Fruit fly (Drosophila melanogaster) whole organism, embryonic: ENCODE results near the gene GILT3.

Experiments
- Ada2b ChIP-seq: fragments of 200-800 bp; sonication (Bioruptor generic); IDR thresholded peaks from 2 replicates; pipeline ENCODE4 v1.3.6; 2022; ENCODE audit warnings: missing biosample characterization, missing genetic modification characterization
- BEAF-32 ChIP-seq: fragments of 200-800 bp; sonication (Bioruptor generic); optimal IDR thresholded peaks from 3 replicates; lab custom pipeline; 2017; ENCODE audit warnings: missing biosample characterization, missing genetic modification characterization, mild to moderate bottlenecking, moderate library complexity, missing genetic modification reagents
- CG12299 ChIP-seq: fragments of 200-800 bp; sonication (Bioruptor generic); optimal IDR thresholded peaks from 2 replicates; lab custom pipeline; 2018; ENCODE audit warnings: missing biosample characterization, mild to moderate bottlenecking, missing genetic modification characterization
- CG12659 ChIP-seq: fragments of 200-800 bp; sonication (Bioruptor generic); optimal IDR thresholded peaks from 3 replicates; lab custom pipeline; 2017; ENCODE audit warnings: mild to moderate bottlenecking, missing biosample characterization, missing genetic modification reagents, missing genetic modification characterization
- CG15269 ChIP-seq: fragments of 200-800 bp; sonication (Bioruptor generic); optimal IDR thresholded peaks from 2 replicates; lab custom pipeline; 2018; ENCODE audit warnings: missing biosample characterization, mild to moderate bottlenecking, missing genetic modification characterization, moderate library complexity
- CG15514 ChIP-seq: fragments of 200-800 bp; sonication (Bioruptor generic); optimal IDR thresholded peaks from 3 replicates; lab custom pipeline; 2017; ENCODE audit warnings: missing biosample characterization, missing genetic modification characterization, mild to moderate bottlenecking, moderate library complexity, missing genetic modification reagents
- CG15601 ChIP-seq: fragments of 200-800 bp; sonication (Bioruptor generic); optimal IDR thresholded peaks from 3 replicates; lab custom pipeline; 2019; ENCODE audit warnings: missing biosample characterization, mild to moderate bottlenecking, missing genetic modification characterization, moderate library complexity
- CG16779 ChIP-seq: fragments of 200-800 bp; sonication (Bioruptor generic); IDR thresholded peaks from 2 replicates; pipeline ENCODE4 v1.3.6; 2022; ENCODE audit warnings: missing biosample characterization, missing genetic modification characterization
- CG16815 ChIP-seq: fragments of 200-800 bp; sonication (Bioruptor generic); optimal IDR thresholded peaks from 3 replicates; lab custom pipeline; 2017; ENCODE audit warnings: missing biosample characterization, mild to moderate bottlenecking, missing genetic modification characterization
- CG16863 ChIP-seq: fragments of 200-800 bp; sonication (Bioruptor generic); optimal IDR thresholded peaks from 3 replicates; lab custom pipeline; 2016; ENCODE audit warnings: missing biosample characterization, missing genetic modification characterization
- CG17359 ChIP-seq: fragments of 200-800 bp; sonication (Bioruptor generic); optimal IDR thresholded peaks from 3 replicates; lab custom pipeline; 2018; ENCODE audit warnings: missing biosample characterization, mild to moderate bottlenecking, missing genetic modification characterization, moderate library complexity
- CG2116 ChIP-seq: fragments of 200-800 bp; sonication (Bioruptor generic); optimal IDR thresholded peaks from 3 replicates; lab custom pipeline; 2018; ENCODE audit warnings: missing biosample characterization, mild to moderate bottlenecking, missing genetic modification characterization
- CG2889 ChIP-seq: fragments of 200-800 bp; sonication (Bioruptor generic); IDR thresholded peaks from 3 replicates; pipeline ENCODE4 v1.3.6; 2022; ENCODE audit warnings: missing biosample characterization, missing genetic modification characterization
- CG31441 ChIP-seq: fragments of 200-800 bp; sonication (Bioruptor generic); IDR thresholded peaks from 2 replicates; pipeline ENCODE4 v1.3.6; 2022; ENCODE audit warnings: missing biosample characterization, missing genetic modification characterization
- CG3163 ChIP-seq: fragments of 200-800 bp; sonication (Bioruptor generic); optimal IDR thresholded peaks from 3 replicates; lab custom pipeline; 2016; ENCODE audit warnings: missing biosample characterization, missing genetic modification characterization
- CG34376 ChIP-seq: fragments of 200-800 bp; sonication (Bioruptor generic); optimal IDR thresholded peaks from 2 replicates; lab custom pipeline; 2018; ENCODE audit warnings: missing biosample characterization, mild to moderate bottlenecking, missing genetic modification characterization
- CG4360 ChIP-seq: fragments of 200-800 bp; sonication (Bioruptor generic); IDR thresholded peaks from 2 replicates; pipeline ENCODE4 v1.3.6; 2022; ENCODE audit warnings: missing biosample characterization, missing genetic modification characterization
- CG4617 ChIP-seq: fragments of 200-800 bp; sonication (Bioruptor generic); optimal IDR thresholded peaks from 3 replicates; lab custom pipeline; 2016; ENCODE audit warnings: missing biosample characterization, missing genetic modification characterization, borderline replicate concordance
- CG7928 ChIP-seq: fragments of 200-800 bp; sonication (Bioruptor generic); optimal IDR thresholded peaks from 2 replicates; lab custom pipeline; 2017; ENCODE audit warnings: missing biosample characterization, mild to moderate bottlenecking, missing genetic modification characterization
- CG9727 ChIP-seq: fragments of 200-800 bp; sonication (Bioruptor generic); optimal IDR thresholded peaks from 3 replicates; lab custom pipeline; 2017; ENCODE audit warnings: missing biosample characterization, mild to moderate bottlenecking, missing genetic modification characterization
- CG9797 ChIP-seq: fragments of 200-800 bp; sonication (Bioruptor generic); optimal IDR thresholded peaks from 3 replicates; lab custom pipeline; 2018; ENCODE audit warnings: missing biosample characterization, mild to moderate bottlenecking, missing genetic modification characterization
- CTCF ChIP-seq: fragments of 200-800 bp; sonication (Bioruptor generic); optimal IDR thresholded peaks from 2 replicates; lab custom pipeline; 2017; ENCODE audit warnings: missing biosample characterization, mild to moderate bottlenecking, missing genetic modification characterization, moderate library complexity
- Dp ChIP-seq: fragments of 200-800 bp; sonication (Bioruptor generic); optimal IDR thresholded peaks from 2 replicates; lab custom pipeline; 2018; ENCODE audit warnings: missing biosample characterization, mild to moderate bottlenecking, missing genetic modification characterization, moderate library complexity
- E2f2 ChIP-seq: fragments of 200-800 bp; sonication (Bioruptor generic); IDR thresholded peaks from 2 replicates; pipeline ENCODE4 v1.3.6; 2022; ENCODE audit warnings: missing biosample characterization, missing genetic modification characterization
- Ets65A ChIP-seq: fragments of 200-800 bp; sonication (Bioruptor generic); peaks from one replicate; lab custom pipeline; 2016; ENCODE audit warnings: missing biosample characterization, missing genetic modification characterization
- HmgZ ChIP-seq: fragments of 200-800 bp; sonication (Bioruptor generic); optimal IDR thresholded peaks from 2 replicates; lab custom pipeline; 2018; ENCODE audit warnings: missing biosample characterization, mild to moderate bottlenecking, missing genetic modification characterization
- Lpt ChIP-seq: fragments of >200 bp; optimal IDR thresholded peaks from 2 replicates; lab custom pipeline; 2018; ENCODE audit warnings: missing biosample characterization, missing genetic modification characterization
- MBD-R2 ChIP-seq: fragments of 200-800 bp; sonication (Bioruptor generic); IDR thresholded peaks from 2 replicates; pipeline ENCODE4 v1.3.6; 2022; ENCODE audit warnings: missing biosample characterization, missing genetic modification characterization
- MESR4 ChIP-seq: fragments of 200-800 bp; sonication (Bioruptor generic); optimal IDR thresholded peaks from 2 replicates; lab custom pipeline; 2018; ENCODE audit warnings: missing biosample characterization, mild to moderate bottlenecking, missing genetic modification characterization, moderate library complexity
- Myb ChIP-seq: fragments of 200-800 bp; sonication (Bioruptor generic); optimal IDR thresholded peaks from 2 replicates; lab custom pipeline; 2016; ENCODE audit warnings: missing biosample characterization, missing genetic modification characterization
- Ptx1 ChIP-seq: fragments of 200-800 bp; sonication (Bioruptor generic); IDR thresholded peaks from 2 replicates; pipeline ENCODE4 v1.3.6; 2022; ENCODE audit warnings: missing biosample characterization, missing genetic modification characterization
- Sry-β ChIP-seq: fragments of 200-800 bp; sonication (Bioruptor generic); optimal IDR thresholded peaks from 2 replicates; lab custom pipeline; 2018; ENCODE audit warnings: missing biosample characterization, mild to moderate bottlenecking, missing genetic modification characterization, moderate library complexity
- YL-1 ChIP-seq: fragments of 200-800 bp; sonication (Bioruptor generic); optimal IDR thresholded peaks from 3 replicates; lab custom pipeline; 2017; ENCODE audit warnings: missing biosample characterization, mild to moderate bottlenecking, missing genetic modification characterization
- bigmax ChIP-seq: fragments of 200-800 bp; sonication (Bioruptor generic); optimal IDR thresholded peaks from 2 replicates; lab custom pipeline; 2018; ENCODE audit warnings: missing biosample characterization, mild to moderate bottlenecking, missing genetic modification characterization
- chinmo ChIP-seq: fragments of 200-800 bp; sonication (Bioruptor generic); IDR thresholded peaks from 4 replicates; pipeline ENCODE4 v1.3.6; 2022; ENCODE audit warnings: missing biosample characterization, missing genetic modification characterization; ENCODE audit not compliant: partially characterized antibody
- chn ChIP-seq: fragments of 200-800 bp; sonication (Bioruptor generic); optimal IDR thresholded peaks from 2 replicates; lab custom pipeline; 2016; ENCODE audit warnings: missing biosample characterization, missing genetic modification characterization
- dan ChIP-seq: fragments of 200-800 bp; sonication (Bioruptor generic); IDR thresholded peaks from 2 replicates; pipeline ENCODE4 v1.3.6; 2022; ENCODE audit warnings: missing biosample characterization, missing genetic modification characterization
- disco-r ChIP-seq: fragments of 200-800 bp; sonication (Bioruptor generic); optimal IDR thresholded peaks from 2 replicates; lab custom pipeline; 2016; ENCODE audit warnings: missing biosample characterization, missing genetic modification characterization
- hkb ChIP-seq, 2 experiments: fragments of 200-800 bp in 1 of 2; fragments of >200 bp in 1 of 2; sonication (Bioruptor generic) in 1 of 2; IDR thresholded peaks in 1 of 2; optimal IDR thresholded peaks in 1 of 2; 2 replicates each; pipeline versions ENCODE4 v1.3.6 to Lab custom; 2017 to 2022; ENCODE audit warnings: missing biosample characterization in 1 of 2, missing genetic modification characterization in 1 of 2
- onecut ChIP-seq: fragments of 200-800 bp; sonication (Bioruptor generic); IDR thresholded peaks from 2 replicates; pipeline ENCODE4 v1.3.6; 2022; ENCODE audit warnings: missing biosample characterization, missing genetic modification characterization
- pita ChIP-seq: fragments of 200-800 bp; sonication (Bioruptor generic); optimal IDR thresholded peaks from 2 replicates; lab custom pipeline; 2017; ENCODE audit warnings: missing biosample characterization, mild to moderate bottlenecking, missing genetic modification characterization
- prd ChIP-seq, 3 experiments: fragments of >200 bp in 2 of 3; fragments of 200-800 bp in 1 of 3; sonication (Bioruptor generic) in 1 of 3; optimal IDR thresholded peaks in 2 of 3; IDR thresholded peaks in 1 of 3; 2 replicates in 2 of 3; 3 replicates in 1 of 3; pipeline versions ENCODE4 v1.3.6 to Lab custom; 2017 to 2022; ENCODE audit warnings: missing biosample characterization in 1 of 3, missing genetic modification characterization in 1 of 3
- pzg ChIP-seq: fragments of 200-800 bp; sonication (Bioruptor generic); optimal IDR thresholded peaks from 3 replicates; lab custom pipeline; 2018; ENCODE audit warnings: missing biosample characterization, mild to moderate bottlenecking, missing genetic modification characterization, moderate library complexity
- sima ChIP-seq: fragments of 200-800 bp; sonication (Bioruptor generic); optimal IDR thresholded peaks from 2 replicates; lab custom pipeline; 2016; ENCODE audit warnings: missing biosample characterization, missing genetic modification characterization
- stwl ChIP-seq: fragments of 200-800 bp; sonication (Bioruptor generic); optimal IDR thresholded peaks from 3 replicates; lab custom pipeline; 2018; ENCODE audit warnings: missing biosample characterization, mild to moderate bottlenecking, missing genetic modification characterization, moderate library complexity
- trem ChIP-seq: fragments of 200-800 bp; optimal IDR thresholded peaks from 3 replicates; lab custom pipeline; 2019; ENCODE audit warnings: missing biosample characterization, mild to moderate bottlenecking, missing genetic modification characterization, moderate library complexity
- wor ChIP-seq: fragments of 200-800 bp; sonication (Bioruptor generic); IDR thresholded peaks from 2 replicates; pipeline ENCODE4 v1.3.6; 2022; ENCODE audit warnings: missing biosample characterization, missing genetic modification characterization

The GILT3 gene

DNA sequence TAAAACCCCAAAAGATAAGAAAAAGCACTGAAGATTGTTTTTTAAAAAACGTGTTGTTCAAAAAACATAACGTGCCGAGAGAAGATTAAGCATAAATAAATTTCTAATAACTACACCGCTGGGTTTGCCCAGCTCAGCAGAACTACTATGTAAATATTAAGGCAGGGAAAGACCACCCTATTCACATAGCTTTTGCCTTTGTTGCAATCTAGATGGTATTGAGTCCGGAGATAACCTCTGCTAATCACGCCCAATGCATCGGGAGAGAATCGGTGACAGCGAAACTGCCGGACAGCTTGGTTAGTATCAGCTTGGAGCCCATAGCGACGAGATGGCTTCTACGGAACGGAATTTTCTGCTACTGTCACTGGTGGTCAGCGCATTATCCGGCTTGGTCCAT lies 8.8 kb downstream of the GILT3 start, which contains the start of gene SPE:
SPE (plus strand) TSS at position 301 of the 400 bp plus-strand sequence.
- peak; percentile 9 for TF ChIP-seq CG34376
- no peak for TF ChIP-seq prd (optimal IDR thresholded peaks at IDR 0.05; lab: Kevin White, UChicago)
- TF ChIP-seq prd (GFP tag; IDR thresholded peaks at IDR 0.05; lab: Robert Waterston, UW): no peak

DNA sequence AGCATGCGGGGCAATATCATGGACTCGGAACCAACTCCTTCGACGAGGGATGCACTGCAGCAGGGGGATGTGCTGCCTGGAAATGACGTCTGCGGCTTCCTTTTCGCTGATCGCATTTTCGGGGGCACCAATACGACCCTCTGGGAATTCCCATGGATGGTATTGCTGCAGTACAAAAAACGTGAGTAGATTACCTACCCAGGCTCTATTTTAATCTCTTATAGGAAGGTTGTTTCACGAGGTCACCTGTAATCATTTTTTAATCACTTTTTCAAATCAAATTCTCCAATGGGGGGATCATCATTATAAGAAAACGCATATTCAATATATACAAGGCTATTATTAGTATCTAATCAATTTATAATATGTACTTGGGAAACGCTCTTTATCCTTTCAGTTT lies 9.8 kb downstream of the GILT3 start:
- no peak for TF ChIP-seq CG16779 (GFP tag; lab: Robert Waterston, UW)
- TF ChIP-seq Ets65A (GFP tag; lab: Kevin White, UChicago): peak; percentile 70
- TF ChIP-seq, all 482 proteins: peak for 1

DNA sequence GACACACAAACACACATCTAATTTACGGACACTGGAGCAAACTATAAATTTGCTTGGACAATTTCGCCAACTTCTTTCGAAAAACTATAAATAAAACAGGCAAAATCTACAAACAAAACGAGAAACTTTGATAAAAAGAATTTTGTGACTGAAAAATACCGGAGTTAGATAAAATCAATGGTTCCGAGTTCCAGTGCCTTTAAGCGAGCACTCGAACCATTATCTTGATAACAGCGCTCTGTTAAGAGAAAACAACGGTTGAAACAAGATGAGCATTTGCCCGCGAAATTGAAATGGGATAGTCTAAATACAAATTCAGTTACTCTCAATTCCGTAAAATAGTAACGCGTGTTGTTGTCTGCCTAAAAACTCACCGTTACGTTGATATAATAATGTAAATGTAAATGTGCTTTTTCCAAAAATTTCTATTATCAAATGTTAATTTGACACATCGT lies 17.4 kb downstream of the GILT3 start, which contains the start of gene CG10254:
CG10254 (minus strand) TSS at position 405 of the 455 bp plus-strand sequence.
- TF ChIP-seq hkb (optimal IDR thresholded peaks at IDR 0.05; lab: Kevin White, UChicago): no peak
- no peak for TF ChIP-seq hkb (GFP tag; IDR thresholded peaks at IDR 0.05; lab: Robert Waterston, UW)
- TF ChIP-seq dan (GFP tag; lab: Robert Waterston, UW): no peak
- peak; percentile 55 for TF ChIP-seq MESR4 (GFP tag; lab: Kevin White, UChicago)
- peak; percentile 99 for TF ChIP-seq CG15514 (GFP tag; lab: Kevin White, UChicago)
- no peak for TF ChIP-seq Ptx1 (GFP tag; lab: Robert Waterston, UW)
- TF ChIP-seq wor (GFP tag; lab: Robert Waterston, UW): no peak
- TF ChIP-seq HmgZ (tag; lab: Kevin White, UChicago): peak; percentile 25
- TF ChIP-seq CG16815 (GFP tag; lab: Kevin White, UChicago): no peak
- TF ChIP-seq CG2116 (GFP tag; lab: Kevin White, UChicago): peak; percentile 2
- peak; percentile 33 for TF ChIP-seq CG7928
- no peak for TF ChIP-seq Lpt (GFP tag; lab: Kevin White, UChicago)
- peak; percentile 100 for TF ChIP-seq CG15601 (tag; lab: Kevin White, UChicago)
- no peak for TF ChIP-seq CG15269 (tag; lab: Kevin White, UChicago)
- TF ChIP-seq chn: no peak
- peak; percentile 35 for TF ChIP-seq CG12659 (GFP tag; lab: Kevin White, UChicago)
- peak; percentile 38 for TF ChIP-seq stwl (tag; lab: Kevin White, UChicago)
- TF ChIP-seq bigmax (GFP tag; lab: Kevin White, UChicago): peak; percentile 55
- TF ChIP-seq CG4360 (GFP tag; lab: Robert Waterston, UW): no peak
- no peak for TF ChIP-seq CG16863
- peak; percentile 48 for TF ChIP-seq MBD-R2 (GFP tag; lab: Robert Waterston, UW)
- TF ChIP-seq CG3163 (GFP tag; lab: Kevin White, UChicago): no peak
- peak; percentile 57 for TF ChIP-seq Myb
- TF ChIP-seq CG9727: no peak
- TF ChIP-seq YL-1 (GFP tag; lab: Kevin White, UChicago): peak; percentile 45
- TF ChIP-seq CG4617 (GFP tag; lab: Kevin White, UChicago): peak; percentile 52
- TF ChIP-seq trem (tag; lab: Kevin White, UChicago): peak; percentile 21
- TF ChIP-seq sima (GFP tag; lab: Kevin White, UChicago): no peak
- no peak for TF ChIP-seq Ada2b (GFP tag; lab: Robert Waterston, UW)
- TF ChIP-seq CG9797 (GFP tag; lab: Kevin White, UChicago): peak; percentile 34
- TF ChIP-seq CG31441 (GFP tag; lab: Robert Waterston, UW): no peak
- TF ChIP-seq CG2889: no peak
- TF ChIP-seq Dp (GFP tag; lab: Kevin White, UChicago): peak; percentile 83
- TF ChIP-seq CG17359 (tag; lab: Kevin White, UChicago): no peak
- TF ChIP-seq pita (GFP tag; lab: Kevin White, UChicago): peak; percentile 64
- TF ChIP-seq E2f2 (GFP tag; lab: Robert Waterston, UW): peak; percentile 90
- peak; percentile 59 for TF ChIP-seq pzg (GFP tag; lab: Kevin White, UChicago)
- TF ChIP-seq CTCF: peak; percentile 73
- no peak for TF ChIP-seq Sry-β (GFP tag; lab: Kevin White, UChicago)
- TF ChIP-seq onecut: peak; percentile 64; the same call in 1 of the 2 replicates
- peak; percentile 18 for TF ChIP-seq BEAF-32 (GFP tag; lab: Kevin White, UChicago)
- no peak for TF ChIP-seq disco-r (GFP tag; lab: Kevin White, UChicago)
- TF ChIP-seq CG12299: peak; percentile 7
- TF ChIP-seq chinmo (GFP tag; lab: Robert Waterston, UW): peak; percentile 38; the same call in 1 of the 4 replicates
